ENCODE assay signal across 2 worm cellular contexts in genomic region chrIII:3546323-3546722, ce11.
TF ChIP-seq lines count a peak whose summit lies in the region.

Gene C54C6.7 (minus strand): TSS chrIII:3546423.

TF ChIP-seq in whole organism, L4 larva, 104 proteins besides CTCF, POLR2A, EP300 and RAD21:
- TF ChIP-seq tag-97 (GFP tag; IDR thresholded peaks at IDR 0.05; lab: Robert Waterston, UW) (no peak), ceh-20 (GFP tag; IDR thresholded peaks at IDR 0.05; lab: Robert Waterston, UW) (no peak), rbr-2 (tag; optimal IDR thresholded peaks at IDR 0.05; lab: Kevin White, UChicago) (no peak), pqm-1 (tag; optimal IDR thresholded peaks at IDR 0.05; lab: Kevin White, UChicago) (peak; percentile 60), mdt-29 (GFP tag; IDR thresholded peaks at IDR 0.05; lab: Robert Waterston, UW) (no peak), aly-2 (tag; optimal IDR thresholded peaks at IDR 0.05; lab: Kevin White, UChicago) (no peak), vab-7 (GFP tag; IDR thresholded peaks at IDR 0.05; lab: Robert Waterston, UW) (no peak), dve-1 (tag; optimal IDR thresholded peaks at IDR 0.05; lab: Kevin White, UChicago; ENCODE audit: insufficient read depth) (no peak), fkh-10 (GFP tag; optimal IDR thresholded peaks at IDR 0.05; lab: Kevin White, UChicago) (no peak), set-16 (GFP tag; IDR thresholded peaks at IDR 0.05; lab: Robert Waterston, UW) (no peak), daf-16 (GFP tag; optimal IDR thresholded peaks at IDR 0.05; lab: Kevin White, UChicago) (no peak), daf-16 (tag; optimal IDR thresholded peaks at IDR 0.05; lab: Kevin White, UChicago) (peak; percentile 30), ama-1 (optimal IDR thresholded peaks at IDR 0.05; lab: Kevin White, UChicago) (no peak), sdz-12 (GFP tag; optimal IDR thresholded peaks at IDR 0.05; lab: Kevin White, UChicago) (no peak), daf-19 (GFP tag; conservative IDR thresholded peaks at IDR 0.05; lab: Robert Waterston, UW) (no peak), nhr-28 (tag; optimal IDR thresholded peaks at IDR 0.05; lab: Kevin White, UChicago) (peak; percentile 21), daf-8 (GFP tag; IDR thresholded peaks at IDR 0.05; lab: Robert Waterston, UW) (no peak)

TF ChIP-seq in whole organism, mixed stage, embryonic, 35 proteins besides CTCF, POLR2A, EP300 and RAD21:
- TF ChIP-seq zip-8 (tag; optimal IDR thresholded peaks at IDR 0.05; lab: Kevin White, UChicago), result peak; percentile 9
- TF ChIP-seq cnd-1 (tag; optimal IDR thresholded peaks at IDR 0.05; lab: Kevin White, UChicago), result no peak

Comparison
In these comparisons a context has a peak if more than half of its experiments do, and no peak if none do; other contexts are left out.
1. Of the 12 proteins assayed by ChIP-seq in both whole organism, L4 larva and whole organism, mixed stage, embryonic: peak only in whole organism, L4 larva: nhr-28; only in whole organism, mixed stage, embryonic: none; in both: none; in neither: 11.